Fruit fly (Drosophila melanogaster) whole organism, prepupa: Measurements from ENCODE around the gene CG3408.

Experiments used
- CG10631 ChIP-seq: fragments of 200-800 bp; sonication (Bioruptor generic); optimal IDR thresholded peaks from 2 replicates; lab custom pipeline; 2016; ENCODE audit warnings: missing biosample characterization, missing genetic modification characterization
- CG15336 ChIP-seq: fragments of 200-800 bp; sonication (Bioruptor generic); IDR thresholded peaks from 2 replicates; pipeline ENCODE4 v1.3.6; 2022; ENCODE audit warnings: missing biosample characterization, missing genetic modification characterization
- CG1621 ChIP-seq: fragments of 200-800 bp; sonication (Bioruptor generic); optimal IDR thresholded peaks from 3 replicates; lab custom pipeline; 2018; ENCODE audit warnings: missing biosample characterization, mild to moderate bottlenecking, missing genetic modification characterization
- CG16779 ChIP-seq: fragments of 200-800 bp; sonication (Bioruptor generic); optimal IDR thresholded peaks from 3 replicates; lab custom pipeline; 2017; ENCODE audit warnings: missing biosample characterization, mild to moderate bottlenecking, missing genetic modification characterization
- CG3032 ChIP-seq: fragments of 200-800 bp; optimal IDR thresholded peaks from 2 replicates; lab custom pipeline; 2019; ENCODE audit warnings: missing biosample characterization, mild to moderate bottlenecking, missing genetic modification characterization, moderate library complexity
- CG3919 ChIP-seq: fragments of 200-800 bp; sonication (Bioruptor generic); optimal IDR thresholded peaks from 3 replicates; lab custom pipeline; 2016; ENCODE audit warnings: missing biosample characterization, missing genetic modification characterization
- CG4318 ChIP-seq: fragments of 200-800 bp; sonication (Bioruptor generic); optimal IDR thresholded peaks from 3 replicates; lab custom pipeline; 2017; ENCODE audit warnings: missing biosample characterization, mild to moderate bottlenecking, missing genetic modification characterization
- CG6276 ChIP-seq: fragments of 200-800 bp; sonication (Bioruptor generic); optimal IDR thresholded peaks from 2 replicates; lab custom pipeline; 2017; ENCODE audit warnings: missing biosample characterization, mild to moderate bottlenecking, missing genetic modification characterization
- CG6854 ChIP-seq: fragments of 200-800 bp; sonication (Bioruptor generic); optimal IDR thresholded peaks from 2 replicates; lab custom pipeline; 2017; ENCODE audit warnings: missing biosample characterization, mild to moderate bottlenecking, missing genetic modification characterization
- CG7368 ChIP-seq: fragments of 200-800 bp; sonication (Bioruptor generic); optimal IDR thresholded peaks from 3 replicates; lab custom pipeline; 2016; ENCODE audit warnings: missing biosample characterization, missing genetic modification characterization
- CG8319 ChIP-seq: fragments of 200-800 bp; sonication (Bioruptor generic); optimal IDR thresholded peaks from 3 replicates; lab custom pipeline; 2016; ENCODE audit warnings: missing biosample characterization, missing genetic modification characterization
- Eip78C ChIP-seq: fragments of 200-800 bp; sonication (Bioruptor generic); peaks from one replicate; lab custom pipeline; 2016; ENCODE audit warnings: missing biosample characterization, missing genetic modification characterization
- Eip93F ChIP-seq: fragments of 200-800 bp; sonication (Bioruptor generic); optimal IDR thresholded peaks from 2 replicates; lab custom pipeline; 2016; ENCODE audit warnings: missing biosample characterization, mild to moderate bottlenecking, missing genetic modification characterization
- Ets21C ChIP-seq: fragments of 200-800 bp; sonication (Bioruptor generic); optimal IDR thresholded peaks from 3 replicates; lab custom pipeline; 2016; ENCODE audit warnings: missing biosample characterization, missing genetic modification characterization
- Gug ChIP-seq: fragments of 200-800 bp; sonication (Bioruptor generic); IDR thresholded peaks from 2 replicates; pipeline ENCODE4 v1.3.6; 2022; ENCODE audit warnings: missing biosample characterization, missing genetic modification characterization
- Hr38 ChIP-seq: sonication (Bioruptor generic); optimal IDR thresholded peaks from 2 replicates; lab custom pipeline; 2016; ENCODE audit warnings: missing biosample characterization, missing genetic modification characterization
- Hr39 ChIP-seq: fragments of 200-800 bp; sonication (Bioruptor generic); optimal IDR thresholded peaks from 2 replicates; lab custom pipeline; 2016; ENCODE audit warnings: missing biosample characterization, missing genetic modification characterization
- Lpt ChIP-seq: fragments of 200-800 bp; sonication (Bioruptor generic); optimal IDR thresholded peaks from 3 replicates; lab custom pipeline; 2016; ENCODE audit warnings: missing biosample characterization, missing genetic modification characterization
- OdsH ChIP-seq: fragments of 200-800 bp; sonication (Bioruptor generic); optimal IDR thresholded peaks from 3 replicates; lab custom pipeline; 2016; ENCODE audit warnings: missing biosample characterization, missing genetic modification characterization
- Smox ChIP-seq: fragments of 200-800 bp; sonication (Bioruptor generic); optimal IDR thresholded peaks from 3 replicates; lab custom pipeline; 2016; ENCODE audit warnings: missing biosample characterization, missing genetic modification characterization
- Sox102F ChIP-seq: fragments of 200-800 bp; sonication (Bioruptor generic); optimal IDR thresholded peaks from 2 replicates; lab custom pipeline; 2016; ENCODE audit warnings: missing biosample characterization, mild to moderate bottlenecking, missing genetic modification characterization
- Sox15 ChIP-seq: fragments of 200-800 bp; sonication (Bioruptor generic); optimal IDR thresholded peaks from 3 replicates; lab custom pipeline; 2016; ENCODE audit warnings: missing biosample characterization, missing genetic modification characterization
- achi ChIP-seq: fragments of 200-800 bp; sonication (Bioruptor generic); optimal IDR thresholded peaks from 3 replicates; lab custom pipeline; 2016; ENCODE audit warnings: missing biosample characterization, missing genetic modification characterization
- dsx ChIP-seq: fragments of 200-800 bp; optimal IDR thresholded peaks from 3 replicates; lab custom pipeline; 2019; ENCODE audit warnings: missing biosample characterization, mild to moderate bottlenecking, missing genetic modification characterization, moderate library complexity; ENCODE audit not compliant: poor library complexity, severe bottlenecking
- esn ChIP-seq: fragments of 200-800 bp; sonication (Bioruptor generic); optimal IDR thresholded peaks from 2 replicates; lab custom pipeline; 2016; ENCODE audit warnings: missing biosample characterization, mild to moderate bottlenecking, missing genetic modification characterization, moderate library complexity
- lz ChIP-seq: fragments of 200-800 bp; sonication (Bioruptor generic); optimal IDR thresholded peaks from 3 replicates; lab custom pipeline; 2016; ENCODE audit warnings: missing biosample characterization, missing genetic modification characterization
- net ChIP-seq: fragments of 200-800 bp; sonication (Bioruptor generic); optimal IDR thresholded peaks from 3 replicates; lab custom pipeline; 2016; ENCODE audit warnings: missing biosample characterization, missing genetic modification characterization
- pdm3 ChIP-seq: fragments of 200-800 bp; sonication (Bioruptor generic); optimal IDR thresholded peaks from 3 replicates; lab custom pipeline; 2016; ENCODE audit warnings: missing biosample characterization, missing genetic modification characterization
- salr ChIP-seq, 2 experiments: fragments of 200-800 bp; sonication (Bioruptor generic); optimal IDR thresholded peaks; 3 replicates each; lab custom pipeline; 2016 to 2018; ENCODE audit warnings: missing biosample characterization in 2 of 2, missing genetic modification characterization in 2 of 2, mild to moderate bottlenecking in 1 of 2
- spab ChIP-seq: fragments of 200-800 bp; sonication (Bioruptor generic); optimal IDR thresholded peaks from 2 replicates; lab custom pipeline; 2017; ENCODE audit warnings: missing biosample characterization, mild to moderate bottlenecking, missing genetic modification characterization, missing genetic modification reagents
- vri ChIP-seq: fragments of 200-800 bp; sonication (Bioruptor generic); optimal IDR thresholded peaks from 3 replicates; lab custom pipeline; 2016; ENCODE audit warnings: missing biosample characterization, mild to moderate bottlenecking, missing genetic modification characterization

Gene CG3408

dm6 chr3L:9457619-9458092 lies 51.7 kb downstream of the CG3408 start, which contains the start of gene CG3437 (continued):
- TF ChIP-seq achi (GFP tag; lab: Kevin White, UChicago) (peak; percentile 99), salr (GFP tag; optimal IDR thresholded peaks at IDR 0.05; lab: Kevin White, UChicago) (peak; percentile 99), CG15336 (GFP tag; lab: Robert Waterston, UW) (peak; percentile 100), Eip78C (GFP tag; lab: Kevin White, UChicago) (peak; percentile 100), CG3032 (peak; percentile 98), Lpt (GFP tag; lab: Kevin White, UChicago) (peak; percentile 98), CG6276 (GFP tag; lab: Kevin White, UChicago) (peak; percentile 100), OdsH (GFP tag; lab: Kevin White, UChicago) (peak; percentile 99), Sox102F (GFP tag; lab: Kevin White, UChicago) (peak; percentile 99), Sox15 (GFP tag; lab: Kevin White, UChicago) (peak; percentile 99), Gug (GFP tag; lab: Robert Waterston, UW) (peak; percentile 100), CG16779 (tag; lab: Kevin White, UChicago) (peak; percentile 99), CG4318 (peak; percentile 99), CG8319 (GFP tag; lab: Kevin White, UChicago) (peak; percentile 98), Ets21C (GFP tag; lab: Kevin White, UChicago) (peak; percentile 99), net (peak; percentile 100), esn (peak; percentile 100), pdm3 (GFP tag; lab: Kevin White, UChicago) (peak; percentile 100), spab (peak; percentile 99), Smox (peak; percentile 99), vri (peak; percentile 99), Eip93F (GFP tag; lab: Kevin White, UChicago) (peak; percentile 98), Hr39 (peak; percentile 99), dsx (GFP tag; lab: Kevin White, UChicago) (peak; percentile 97), CG6854 (GFP tag; lab: Kevin White, UChicago) (peak; percentile 99), CG3919 (GFP tag; lab: Kevin White, UChicago) (peak; percentile 99), CG1621 (tag; lab: Kevin White, UChicago) (peak; percentile 99), Hr38 (GFP tag; lab: Kevin White, UChicago) (peak; percentile 96), lz (GFP tag; lab: Kevin White, UChicago) (peak; percentile 100), CG7368 (GFP tag; lab: Kevin White, UChicago) (peak; percentile 98), CG10631 (GFP tag; lab: Kevin White, UChicago) (peak; percentile 99)
- TF ChIP-seq, all 60 proteins: peak for 60
